Worm (Caenorhabditis elegans) whole organism, L1 larva: ENCODE measurements around the gene mrpl-51.

ENCODE experiments used
- aly-2 ChIP-seq: fragments of 150-350 bp; optimal IDR thresholded peaks from 2 replicates; lab custom pipeline; 2014; ENCODE audit warnings: missing biosample characterization, missing genetic modification characterization
- ama-1 ChIP-seq: fragments of 150-350 bp; optimal IDR thresholded peaks from 2 replicates; lab custom pipeline; 2014
- blmp-1 ChIP-seq: fragments of 150-350 bp; optimal IDR thresholded peaks from 2 replicates; lab custom pipeline; 2014; ENCODE audit warnings: missing biosample characterization, missing genetic modification characterization
- ces-1 ChIP-seq: fragments of 150-350 bp; optimal IDR thresholded peaks from 2 replicates; lab custom pipeline; 2014; ENCODE audit warnings: missing biosample characterization, missing genetic modification reagents, missing genetic modification characterization
- efl-1 ChIP-seq, 4 experiments: fragments of 150-350 bp; optimal IDR thresholded peaks in 3 of 4; peaks in 1 of 4; 1 replicate in 1 of 4; 2 replicates in 3 of 4; lab custom pipeline; 2014; ENCODE audit warnings: missing biosample characterization in 2 of 4, missing genetic modification characterization in 2 of 4, missing genetic modification reagents in 2 of 4
- egl-27 ChIP-seq, 2 experiments: fragments of 150-350 bp in 1 of 2; sonication (generic microtip); optimal IDR thresholded peaks; 3 replicates each; lab custom pipeline; 2017 to 2018; ENCODE audit warnings: missing biosample characterization in 2 of 2, missing genetic modification characterization in 2 of 2, missing genetic modification reagents in 2 of 2
- elt-2 ChIP-seq: sonication (generic microtip); optimal IDR thresholded peaks from 2 replicates; lab custom pipeline; 2016; ENCODE audit warnings: missing genetic modification characterization, mild to moderate bottlenecking, inconsistent platforms, missing compliant biosample characterization, missing genetic modification reagents
- mef-2 ChIP-seq: fragments of 150-350 bp; optimal IDR thresholded peaks from 2 replicates; lab custom pipeline; 2014; ENCODE audit warnings: missing biosample characterization, missing genetic modification characterization
- nhr-12 ChIP-seq: sonication (generic microtip); optimal IDR thresholded peaks from 2 replicates; lab custom pipeline; 2017; ENCODE audit warnings: missing biosample characterization, missing genetic modification characterization
- nhr-77 ChIP-seq: fragments of 150-350 bp; optimal IDR thresholded peaks from 2 replicates; lab custom pipeline; 2014; ENCODE audit warnings: missing biosample characterization, missing genetic modification characterization
- pqm-1 ChIP-seq: sonication (generic microtip); optimal IDR thresholded peaks from 3 replicates; lab custom pipeline; 2017; ENCODE audit warnings: missing biosample characterization, missing genetic modification characterization
- rnt-1 ChIP-seq: sonication (generic microtip); optimal IDR thresholded peaks from 2 replicates; lab custom pipeline; 2016; ENCODE audit warnings: mild to moderate bottlenecking, missing genetic modification characterization, moderate library complexity, missing compliant biosample characterization
- snpc-4 ChIP-seq: fragments of 150-350 bp; optimal IDR thresholded peaks from 2 replicates; lab custom pipeline; 2014; ENCODE audit warnings: missing biosample characterization, missing genetic modification characterization

- TF ChIP-seq mef-2 (tag; lab: Kevin White, UChicago) (no peak), elt-2 (tag; lab: Kevin White, UChicago) (no peak), ces-1 (no peak), nhr-12 (no peak), pqm-1 (no peak), rnt-1 (tag; lab: Kevin White, UChicago) (no peak), nhr-77 (tag; lab: Kevin White, UChicago) (no peak), efl-1 (optimal IDR thresholded peaks at IDR 0.05; lab: Kevin White, UChicago) (no peak), efl-1 (GFP tag; optimal IDR thresholded peaks at IDR 0.05 in 1 of 2; lab: Kevin White, UChicago) (no peak), snpc-4 (no peak), aly-2 (tag; lab: Kevin White, UChicago) (no peak), ama-1 (lab: Kevin White, UChicago) (no peak), egl-27 (tag; optimal IDR thresholded peaks at IDR 0.05; lab: Kevin White, UChicago) (no peak), blmp-1 (tag; lab: Kevin White, UChicago) (no peak)
Measured at ce11 chrIV:12029074-12029473, 2.0 kb upstream of the mrpl-51 start, which contains the start of gene tgn-38.
